Fruit fly (Drosophila melanogaster): ENCODE measurements around the gene Imp.

Gene Imp

DNA sequence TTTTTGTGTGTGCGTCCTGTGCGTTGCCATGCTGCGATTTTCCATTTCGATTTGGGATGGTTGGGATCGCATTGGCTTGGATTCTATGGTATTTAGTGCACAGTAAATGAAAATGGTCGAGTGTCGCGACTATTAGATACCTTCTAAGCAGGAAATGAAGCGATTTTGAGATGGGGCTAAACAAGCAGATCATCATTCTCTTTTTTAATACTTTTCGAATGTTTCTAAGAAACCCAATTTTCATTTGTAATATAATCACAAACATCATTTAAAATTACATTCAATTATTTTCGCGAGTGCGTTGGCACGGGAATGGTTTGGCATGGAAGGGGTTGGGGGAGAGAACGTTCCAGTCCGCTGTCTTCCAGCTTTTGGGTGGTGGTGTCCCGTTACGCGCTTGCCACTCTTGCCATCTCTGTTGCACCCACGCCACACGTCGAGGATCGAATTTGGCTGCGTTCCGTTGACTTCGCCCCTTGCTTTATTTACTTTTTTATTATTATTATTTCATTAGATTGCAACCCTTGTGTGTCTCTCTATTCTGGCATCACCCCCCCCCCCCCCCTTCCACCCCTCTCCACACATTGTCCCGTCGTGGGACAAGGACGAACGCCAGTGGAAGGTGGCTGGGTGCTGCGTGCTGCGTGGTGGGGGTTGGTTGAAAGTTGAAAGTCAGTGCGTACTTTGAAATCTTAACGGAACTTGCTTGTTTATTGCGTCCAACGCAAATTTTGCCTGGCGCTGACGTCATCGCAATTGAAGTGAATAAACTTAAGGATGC is 1.5 kb upstream of the Imp start (continued):
- TF ChIP-seq ind (GFP tag; optimal IDR thresholded peaks at IDR 0.05): peak; percentile 21
- peak; percentile 67 for TF ChIP-seq Xrp1 (GFP tag; IDR thresholded peaks at IDR 0.05)
- TF ChIP-seq Dbx (GFP tag; IDR thresholded peaks at IDR 0.05): no peak
- TF ChIP-seq nerfin-1 (tag; optimal IDR thresholded peaks at IDR 0.05): peak; percentile 17
- no peak for TF ChIP-seq Usf (GFP tag; optimal IDR thresholded peaks at IDR 0.05)
- TF ChIP-seq pb (GFP tag; optimal IDR thresholded peaks at IDR 0.05): no peak
- TF ChIP-seq mirr (GFP tag; optimal IDR thresholded peaks at IDR 0.05): no peak
- no peak for TF ChIP-seq CG4617 (GFP tag; optimal IDR thresholded peaks at IDR 0.05; ENCODE audit: borderline replicate concordance)
- no peak for TF ChIP-seq CG4282 (GFP tag; optimal IDR thresholded peaks at IDR 0.05)
- TF ChIP-seq Atf3 (GFP tag; optimal IDR thresholded peaks at IDR 0.05): no peak
- TF ChIP-seq ATbp (GFP tag; optimal IDR thresholded peaks at IDR 0.05): peak; percentile 49
- TF ChIP-seq ftz-f1 (GFP tag; optimal IDR thresholded peaks at IDR 0.05): no peak
- TF ChIP-seq hkb (optimal IDR thresholded peaks at IDR 0.05): no peak
- no peak; the same call in 1 of the 2 replicates for TF ChIP-seq hkb (GFP tag; IDR thresholded peaks at IDR 0.05)
- TF ChIP-seq mld (GFP tag; IDR thresholded peaks at IDR 0.05; ENCODE audit: partially characterized antibody): no peak
- TF ChIP-seq so (GFP tag; IDR thresholded peaks at IDR 0.05): no peak
- no peak for TF ChIP-seq peb (GFP tag; IDR thresholded peaks at IDR 0.05)
- peak; percentile 7 for TF ChIP-seq CG2120 (GFP tag; optimal IDR thresholded peaks at IDR 0.05)
- no peak for TF ChIP-seq unc-4 (GFP tag; IDR thresholded peaks at IDR 0.05; ENCODE audit: partially characterized antibody)
- TF ChIP-seq tll (GFP tag; optimal IDR thresholded peaks at IDR 0.05): no peak
- TF ChIP-seq tna (GFP tag; IDR thresholded peaks at IDR 0.05; ENCODE audit: partially characterized antibody): no peak
- TF ChIP-seq Dip3 (GFP tag; optimal IDR thresholded peaks at IDR 0.05): no peak
- TF ChIP-seq slou (GFP tag; optimal IDR thresholded peaks at IDR 0.05): no peak
- no peak for TF ChIP-seq fru (optimal IDR thresholded peaks at IDR 0.05)
- TF ChIP-seq CG8359 (GFP tag; optimal IDR thresholded peaks at IDR 0.05; ENCODE audit: borderline replicate concordance): peak; percentile 14
- 0 out of 2 replicates have a peak, but pooled peaks have one; percentile 14 for TF ChIP-seq ranshi (GFP tag; IDR thresholded peaks at IDR 0.05)
- TF ChIP-seq Gug (GFP tag; IDR thresholded peaks at IDR 0.05): no peak
- TF ChIP-seq pfk (GFP tag; optimal IDR thresholded peaks at IDR 0.05): no peak
- no peak for TF ChIP-seq CG17186 (GFP tag; optimal IDR thresholded peaks at IDR 0.05)
- no peak for TF ChIP-seq CG7271 (tag; optimal IDR thresholded peaks at IDR 0.05)
- TF ChIP-seq hb (GFP tag; IDR thresholded peaks at IDR 0.05; ENCODE audit: partially characterized antibody): no peak
- no peak for TF ChIP-seq Asciz (GFP tag; optimal IDR thresholded peaks at IDR 0.05)
- no peak for TF ChIP-seq H2.0 (GFP tag; IDR thresholded peaks at IDR 0.05)
- TF ChIP-seq Dref (GFP tag; IDR thresholded peaks at IDR 0.05): no peak
- peak; percentile 71 for TF ChIP-seq CG18262 (tag; optimal IDR thresholded peaks at IDR 0.05)
- TF ChIP-seq Sry-δ (GFP tag; optimal IDR thresholded peaks at IDR 0.05): no peak
- TF ChIP-seq Ssrp (tag; optimal IDR thresholded peaks at IDR 0.05): peak; percentile 43
- no peak for TF ChIP-seq odd (GFP tag; optimal IDR thresholded peaks at IDR 0.05)
- no peak for TF ChIP-seq sna (GFP tag; IDR thresholded peaks at IDR 0.05; ENCODE audit: partially characterized antibody)
- no peak for TF ChIP-seq seq (GFP tag; IDR thresholded peaks at IDR 0.05)
- peak; percentile 31 for TF ChIP-seq jumu (GFP tag; optimal IDR thresholded peaks at IDR 0.05)
- peak; percentile 41 for TF ChIP-seq CG30403 (GFP tag; optimal IDR thresholded peaks at IDR 0.05)
- no peak for TF ChIP-seq stc (GFP tag; IDR thresholded peaks at IDR 0.05)
- no peak for TF ChIP-seq CG11696 (GFP tag; IDR thresholded peaks at IDR 0.05)
- no peak for TF ChIP-seq knrl (GFP tag; IDR thresholded peaks at IDR 0.05; ENCODE audit: partially characterized antibody)
- TF ChIP-seq MESR4 (GFP tag; optimal IDR thresholded peaks at IDR 0.05): no peak
- no peak for TF ChIP-seq Oaz (GFP tag; IDR thresholded peaks at IDR 0.05)
- no peak for TF ChIP-seq CG10543 (GFP tag; optimal IDR thresholded peaks at IDR 0.05)
- TF ChIP-seq nmo (GFP tag; optimal IDR thresholded peaks at IDR 0.05): peak; percentile 62
- peak; percentile 50 for TF ChIP-seq CG7556 (GFP tag; optimal IDR thresholded peaks at IDR 0.05)
